Fruit fly (Drosophila melanogaster): Measurements from ENCODE around the gene Ucp4A.

dm6 chrX:17799070-17799802, 45.5 kb upstream of the Ucp4A start:
- no peak for TF ChIP-seq psq (optimal IDR thresholded peaks at IDR 0.05)
- no peak for TF ChIP-seq usp (GFP tag; optimal IDR thresholded peaks at IDR 0.05)
- no peak for TF ChIP-seq pan (optimal IDR thresholded peaks at IDR 0.05)
- TF ChIP-seq EcR (GFP tag; optimal IDR thresholded peaks at IDR 0.05): no peak
